Worm (Caenorhabditis elegans): ENCODE measurements around the gene suca-1.

- TF ChIP-seq nhr-90 (tag; optimal IDR thresholded peaks at IDR 0.05) (no peak), lsy-27 (tag; optimal IDR thresholded peaks at IDR 0.05; ENCODE audit: borderline replicate concordance, insufficient read depth) (no peak), sptf-2 (GFP tag; optimal IDR thresholded peaks at IDR 0.05) (no peak), madf-10 (tag; optimal IDR thresholded peaks at IDR 0.05) (no peak), Y53G8AR.9 (GFP tag; conservative IDR thresholded peaks at IDR 0.05) (no peak), lin-54 (GFP tag; optimal IDR thresholded peaks at IDR 0.05) (no peak)
These were observed 1.0 kb upstream of the suca-1 start for ce11 chrX:10900952-10901351.

Data from whole organism, young adult.